Fruit fly (Drosophila melanogaster) whole organism, embryonic: ENCODE data around the gene CG17325.

Experiments
- Antp ChIP-seq: fragments of 200-800 bp; sonication (Bioruptor generic); optimal IDR thresholded peaks from 3 replicates; lab custom pipeline; 2016; ENCODE audit warnings: missing biosample characterization, missing genetic modification characterization
- Asciz ChIP-seq: fragments of 200-800 bp; sonication (Bioruptor generic); optimal IDR thresholded peaks from 2 replicates; lab custom pipeline; 2017; ENCODE audit warnings: missing biosample characterization, mild to moderate bottlenecking, missing genetic modification characterization, missing genetic modification reagents
- B-H1 ChIP-seq: fragments of 200-800 bp; sonication (Bioruptor generic); IDR thresholded peaks from 3 replicates; pipeline ENCODE4 v1.3.6; 2022; ENCODE audit warnings: missing biosample characterization, missing genetic modification characterization
- C15 ChIP-seq: fragments of 200-800 bp; sonication (Bioruptor generic); IDR thresholded peaks from 3 replicates; pipeline ENCODE4 v1.3.6; 2022; ENCODE audit warnings: missing biosample characterization, missing genetic modification characterization
- CG1024 ChIP-seq: fragments of 200-800 bp; sonication (Bioruptor generic); IDR thresholded peaks from 2 replicates; pipeline ENCODE4 v1.3.6; 2022; ENCODE audit warnings: missing biosample characterization, missing genetic modification characterization
- CG10274 ChIP-seq: fragments of 200-800 bp; sonication (Bioruptor generic); optimal IDR thresholded peaks from 3 replicates; lab custom pipeline; 2017; ENCODE audit warnings: missing biosample characterization, mild to moderate bottlenecking, missing genetic modification characterization
- CG13775 ChIP-seq: fragments of 200-800 bp; sonication (Bioruptor generic); optimal IDR thresholded peaks from 3 replicates; lab custom pipeline; 2017; ENCODE audit warnings: missing biosample characterization, mild to moderate bottlenecking, missing genetic modification characterization
- CG13894 ChIP-seq: fragments of 200-800 bp; sonication (Bioruptor generic); optimal IDR thresholded peaks from 3 replicates; lab custom pipeline; 2018; ENCODE audit warnings: missing biosample characterization, mild to moderate bottlenecking, missing genetic modification characterization, moderate library complexity
- CG14014 ChIP-seq: fragments of 200-800 bp; sonication (Bioruptor generic); IDR thresholded peaks from 2 replicates; pipeline ENCODE4 v1.3.6; 2022; ENCODE audit warnings: missing biosample characterization, missing genetic modification characterization
- CG14965 ChIP-seq: fragments of 200-800 bp; sonication (Bioruptor generic); optimal IDR thresholded peaks from 2 replicates; lab custom pipeline; 2016; ENCODE audit warnings: missing biosample characterization, missing genetic modification characterization, borderline replicate concordance
- CG17385 ChIP-seq: fragments of 200-800 bp; sonication (Bioruptor generic); optimal IDR thresholded peaks from 3 replicates; lab custom pipeline; 2018; ENCODE audit warnings: missing biosample characterization, mild to moderate bottlenecking, missing genetic modification characterization
- CG18619 ChIP-seq: fragments of 200-800 bp; sonication (Bioruptor generic); optimal IDR thresholded peaks from 3 replicates; lab custom pipeline; 2017; ENCODE audit warnings: missing biosample characterization, mild to moderate bottlenecking, missing genetic modification characterization
- CG2875 ChIP-seq: fragments of 200-800 bp; sonication (Bioruptor generic); optimal IDR thresholded peaks from 2 replicates; lab custom pipeline; 2017; ENCODE audit warnings: missing biosample characterization, mild to moderate bottlenecking, missing genetic modification characterization, missing genetic modification reagents
- CG30403 ChIP-seq: fragments of 200-800 bp; sonication (Bioruptor generic); optimal IDR thresholded peaks from 3 replicates; lab custom pipeline; 2016; ENCODE audit warnings: missing biosample characterization, missing genetic modification characterization
- CG31224 ChIP-seq: fragments of 200-800 bp; sonication (Bioruptor generic); IDR thresholded peaks from 2 replicates; pipeline ENCODE4 v1.3.6; 2022; ENCODE audit warnings: missing biosample characterization, missing genetic modification characterization
- CG31441 ChIP-seq: fragments of 200-800 bp; sonication (Bioruptor generic); IDR thresholded peaks from 2 replicates; pipeline ENCODE4 v1.3.6; 2022; ENCODE audit warnings: missing biosample characterization, missing genetic modification characterization
- CG32532 ChIP-seq: fragments of 200-800 bp; sonication (Bioruptor generic); IDR thresholded peaks from 2 replicates; pipeline ENCODE4 v1.3.6; 2022; ENCODE audit warnings: missing biosample characterization, missing genetic modification characterization
- CG33557 ChIP-seq: fragments of 200-800 bp; sonication (Bioruptor generic); optimal IDR thresholded peaks from 2 replicates; lab custom pipeline; 2019; ENCODE audit warnings: missing biosample characterization, mild to moderate bottlenecking, missing genetic modification characterization, moderate library complexity
- CG4730 ChIP-seq: fragments of 200-800 bp; sonication (Bioruptor generic); IDR thresholded peaks from 2 replicates; pipeline ENCODE4 v1.3.6; 2022; ENCODE audit warnings: missing biosample characterization, missing genetic modification characterization
- CG4820 ChIP-seq: fragments of 200-800 bp; sonication (Bioruptor generic); optimal IDR thresholded peaks from 3 replicates; lab custom pipeline; 2016; ENCODE audit warnings: missing biosample characterization, missing genetic modification characterization
- CG5180 ChIP-seq: fragments of 200-800 bp; sonication (Bioruptor generic); optimal IDR thresholded peaks from 3 replicates; lab custom pipeline; 2017; ENCODE audit warnings: missing biosample characterization, missing genetic modification characterization, mild to moderate bottlenecking, moderate library complexity, missing genetic modification reagents
- CG7745 ChIP-seq: fragments of 200-800 bp; sonication (Bioruptor generic); optimal IDR thresholded peaks from 2 replicates; lab custom pipeline; 2018; ENCODE audit warnings: missing biosample characterization, mild to moderate bottlenecking, missing genetic modification characterization, moderate library complexity
- CG9215 ChIP-seq: fragments of 200-800 bp; sonication (Bioruptor generic); IDR thresholded peaks from 2 replicates; pipeline ENCODE4 v1.3.6; 2022; ENCODE audit warnings: missing biosample characterization, missing genetic modification characterization
- Chrac-16 ChIP-seq: fragments of 200-800 bp; sonication (Bioruptor generic); optimal IDR thresholded peaks from 3 replicates; lab custom pipeline; 2016; ENCODE audit warnings: missing biosample characterization, missing genetic modification characterization
- Drgx ChIP-seq: fragments of 200-800 bp; sonication (Bioruptor generic); IDR thresholded peaks from 2 replicates; pipeline ENCODE4 v1.3.6; 2022; ENCODE audit warnings: missing biosample characterization, missing genetic modification characterization
- E2f1 ChIP-seq: fragments of 200-800 bp; sonication (Bioruptor generic); IDR thresholded peaks from 2 replicates; pipeline ENCODE4 v1.3.6; 2022; ENCODE audit warnings: missing biosample characterization, missing genetic modification characterization
- HLH3B ChIP-seq: fragments of 200-800 bp; sonication (Bioruptor generic); IDR thresholded peaks from 2 replicates; pipeline ENCODE4 v1.3.6; 2022; ENCODE audit warnings: missing biosample characterization, missing genetic modification characterization
- HLH4C ChIP-seq: fragments of 200-800 bp; sonication (Bioruptor generic); IDR thresholded peaks from 3 replicates; pipeline ENCODE4 v1.3.6; 2022; ENCODE audit warnings: missing biosample characterization, missing genetic modification characterization; ENCODE audit not compliant: partially characterized antibody
- Nf-YC ChIP-seq: fragments of 200-800 bp; optimal IDR thresholded peaks from 3 replicates; lab custom pipeline; 2019; ENCODE audit warnings: missing biosample characterization, mild to moderate bottlenecking, missing genetic modification characterization, moderate library complexity
- Ssrp ChIP-seq: fragments of 200-800 bp; sonication (Bioruptor generic); optimal IDR thresholded peaks from 2 replicates; lab custom pipeline; 2018; ENCODE audit warnings: missing biosample characterization, mild to moderate bottlenecking, missing genetic modification characterization, moderate library complexity
- Stat92E ChIP-seq, 3 experiments: fragments of >200 bp in 2 of 3; fragments of 200-800 bp in 1 of 3; sonication (Bioruptor generic) in 1 of 3; optimal IDR thresholded peaks; 2 replicates each; lab custom pipeline; 2017 to 2019; ENCODE audit warnings: missing biosample characterization in 3 of 3, missing genetic modification characterization in 3 of 3, mild to moderate bottlenecking in 1 of 3, moderate library complexity in 1 of 3
- abd-A ChIP-seq: fragments of 200-800 bp; sonication (Bioruptor generic); optimal IDR thresholded peaks from 3 replicates; lab custom pipeline; 2019; ENCODE audit warnings: missing biosample characterization, mild to moderate bottlenecking, missing genetic modification characterization, moderate library complexity
- ato ChIP-seq: fragments of 200-800 bp; sonication (Bioruptor generic); IDR thresholded peaks from 2 replicates; pipeline ENCODE4 v1.3.6; 2022; ENCODE audit warnings: missing biosample characterization, missing genetic modification characterization; ENCODE audit not compliant: partially characterized antibody
- cad ChIP-seq: fragments of >200 bp; optimal IDR thresholded peaks from 2 replicates; lab custom pipeline; 2017; ENCODE audit warnings: missing biosample characterization, missing genetic modification characterization
- cas ChIP-seq: fragments of 200-800 bp; sonication (Bioruptor generic); IDR thresholded peaks from 2 replicates; pipeline ENCODE4 v1.3.6; 2022; ENCODE audit warnings: missing biosample characterization, missing genetic modification characterization
- cato ChIP-seq: fragments of 200-800 bp; sonication (Bioruptor generic); optimal IDR thresholded peaks from 2 replicates; lab custom pipeline; 2016; ENCODE audit warnings: missing biosample characterization, missing genetic modification characterization, borderline replicate concordance
- da ChIP-seq: fragments of 200-800 bp; sonication (Bioruptor generic); optimal IDR thresholded peaks from 2 replicates; lab custom pipeline; 2016; ENCODE audit warnings: missing biosample characterization, missing genetic modification characterization
- dmrt99B ChIP-seq: fragments of 200-800 bp; sonication (Bioruptor generic); optimal IDR thresholded peaks from 2 replicates; lab custom pipeline; 2018; ENCODE audit warnings: missing biosample characterization, mild to moderate bottlenecking, missing genetic modification characterization, moderate library complexity
- fru ChIP-seq: fragments of >200 bp; optimal IDR thresholded peaks from 2 replicates; lab custom pipeline; 2017
- kah ChIP-seq: fragments of 200-800 bp; sonication (Bioruptor generic); optimal IDR thresholded peaks from 2 replicates; lab custom pipeline; 2018; ENCODE audit warnings: missing biosample characterization, mild to moderate bottlenecking, missing genetic modification characterization
- kni ChIP-seq: fragments of 200-800 bp; sonication (Bioruptor generic); optimal IDR thresholded peaks from 3 replicates; lab custom pipeline; 2017; ENCODE audit warnings: mild to moderate bottlenecking, missing biosample characterization, missing genetic modification reagents, missing genetic modification characterization
- phol ChIP-seq: fragments of 200-800 bp; sonication (Bioruptor generic); optimal IDR thresholded peaks from 3 replicates; lab custom pipeline; 2018; ENCODE audit warnings: missing biosample characterization, mild to moderate bottlenecking, missing genetic modification characterization, moderate library complexity
- sim ChIP-seq: fragments of 200-800 bp; sonication (Bioruptor generic); IDR thresholded peaks from 2 replicates; pipeline ENCODE4 v1.3.6; 2022; ENCODE audit warnings: missing biosample characterization, missing genetic modification characterization
- stwl ChIP-seq: fragments of 200-800 bp; sonication (Bioruptor generic); optimal IDR thresholded peaks from 3 replicates; lab custom pipeline; 2018; ENCODE audit warnings: missing biosample characterization, mild to moderate bottlenecking, missing genetic modification characterization, moderate library complexity
- vfl ChIP-seq: fragments of 200-800 bp; sonication (Bioruptor generic); optimal IDR thresholded peaks from 2 replicates; lab custom pipeline; 2016; ENCODE audit warnings: missing biosample characterization, missing genetic modification characterization
- vvl ChIP-seq: fragments of 200-800 bp; sonication (Bioruptor generic); IDR thresholded peaks from 2 replicates; pipeline ENCODE4 v1.3.6; 2022; ENCODE audit warnings: missing biosample characterization, missing genetic modification characterization
- wek ChIP-seq: fragments of 200-800 bp; sonication (Bioruptor generic); optimal IDR thresholded peaks from 3 replicates; lab custom pipeline; 2018; ENCODE audit warnings: missing biosample characterization, mild to moderate bottlenecking, missing genetic modification characterization, moderate library complexity
- z ChIP-seq: fragments of 200-800 bp; sonication (Bioruptor generic); IDR thresholded peaks from 3 replicates; pipeline ENCODE4 v1.3.6; 2022; ENCODE audit warnings: missing biosample characterization, missing genetic modification characterization

CG17325 gene

dm6 chr2L:18830587-18831528 is 18.4 kb downstream of the CG17325 start, which contains the start of the genes CG17597 and ScpX (continued):
- no peak for TF ChIP-seq CG7745 (tag; lab: Kevin White, UChicago)
- no peak for TF ChIP-seq CG10274 (GFP tag; lab: Kevin White, UChicago)
- peak; percentile 74 for TF ChIP-seq CG13775 (GFP tag; lab: Kevin White, UChicago)
- TF ChIP-seq Drgx (GFP tag; lab: Robert Waterston, UW) = no peak
- peak; percentile 47 for TF ChIP-seq Asciz (GFP tag; lab: Kevin White, UChicago)
- TF ChIP-seq CG9215 (GFP tag; lab: Robert Waterston, UW) = peak; percentile 64
- TF ChIP-seq z (GFP tag; lab: Robert Waterston, UW) = no peak
- peak; percentile 59 for TF ChIP-seq Nf-YC (tag; lab: Kevin White, UChicago)
- peak; percentile 9; the same call in 1 of the 2 replicates for TF ChIP-seq E2f1 (GFP tag; lab: Robert Waterston, UW)
- TF ChIP-seq CG2875 (GFP tag; lab: Kevin White, UChicago) = peak; percentile 35
- no peak for TF ChIP-seq wek (GFP tag; lab: Kevin White, UChicago)
- peak; percentile 82 for TF ChIP-seq cad (GFP tag; lab: Kevin White, UChicago)
- TF ChIP-seq cas (GFP tag; lab: Robert Waterston, UW) = no peak; the same call in 1 of the 2 replicates
- TF ChIP-seq CG31441 (GFP tag; lab: Robert Waterston, UW) = peak; percentile 60
- peak; percentile 15 for TF ChIP-seq cato (GFP tag; lab: Kevin White, UChicago)
- TF ChIP-seq CG4730 (GFP tag; lab: Robert Waterston, UW) = 0 out of 2 replicates have a peak, but pooled peaks have one; percentile 17
- TF ChIP-seq Chrac-16 (GFP tag; lab: Kevin White, UChicago) = peak; percentile 60
- TF ChIP-seq CG13894 (tag; lab: Kevin White, UChicago) = peak; percentile 57
- TF ChIP-seq CG14965 (GFP tag; lab: Kevin White, UChicago) = no peak
- no peak for TF ChIP-seq sim (GFP tag; lab: Robert Waterston, UW)
- peak; percentile 94 for TF ChIP-seq stwl (tag; lab: Kevin White, UChicago)
- TF ChIP-seq Antp = peak; percentile 53
- peak; percentile 19; the same call in 1 of the 2 replicates for TF ChIP-seq CG31224 (GFP tag; lab: Robert Waterston, UW)
- peak; percentile 90 for TF ChIP-seq HLH4C (GFP tag; lab: Robert Waterston, UW)
- TF ChIP-seq CG5180 (GFP tag; lab: Kevin White, UChicago) = peak; percentile 34
- peak; percentile 32; the same call in 1 of the 2 replicates for TF ChIP-seq vvl (GFP tag; lab: Robert Waterston, UW)
- TF ChIP-seq abd-A = no peak
- peak; percentile 90 for TF ChIP-seq ato
- TF ChIP-seq CG33557 = peak; percentile 64
- no peak for TF ChIP-seq Stat92E (GFP tag; optimal IDR thresholded peaks at IDR 0.05; lab: Kevin White, UChicago)
- peak; percentile 77 for TF ChIP-seq CG30403 (GFP tag; lab: Kevin White, UChicago)
- TF ChIP-seq CG14014 (GFP tag; lab: Robert Waterston, UW) = peak; percentile 53
- TF ChIP-seq Ssrp (tag; lab: Kevin White, UChicago) = peak; percentile 54
- TF ChIP-seq B-H1 (GFP tag; lab: Robert Waterston, UW) = no peak; the same call in 2 of the 3 replicates
- TF ChIP-seq da (GFP tag; lab: Kevin White, UChicago) = peak; percentile 43
- peak; percentile 52 for TF ChIP-seq CG17385 (GFP tag; lab: Kevin White, UChicago)
- no peak for TF ChIP-seq fru (lab: Kevin White, UChicago)
- peak; percentile 47; the same call in 1 of the 2 replicates for TF ChIP-seq CG32532 (GFP tag; lab: Robert Waterston, UW)
- peak; percentile 66 for TF ChIP-seq vfl
- TF ChIP-seq phol = peak; percentile 67
- TF ChIP-seq HLH3B = peak; percentile 19; the same call in 1 of the 2 replicates
- TF ChIP-seq CG4820 (GFP tag; lab: Kevin White, UChicago) = peak; percentile 55
- peak; percentile 50 for TF ChIP-seq dmrt99B (tag; lab: Kevin White, UChicago)
- TF ChIP-seq CG18619 (GFP tag; lab: Kevin White, UChicago) = peak; percentile 44
- TF ChIP-seq kni (GFP tag; lab: Kevin White, UChicago) = peak; percentile 61
- peak; percentile 99 for TF ChIP-seq kah (GFP tag; lab: Kevin White, UChicago)
- peak; percentile 23 for TF ChIP-seq CG1024 (GFP tag; lab: Robert Waterston, UW)
- TF ChIP-seq C15 (GFP tag; lab: Robert Waterston, UW) = 0 out of 3 replicates have a peak, but pooled peaks have one; percentile 29
